Fruit fly (Drosophila melanogaster) whole organism, pupa: ENCODE measurements around the gene CG11696.

Source experiments
- CG10348 ChIP-seq: fragments of 200-800 bp; sonication (Bioruptor generic); IDR thresholded peaks from 2 replicates; pipeline ENCODE4 v1.3.6; 2022; ENCODE audit warnings: missing biosample characterization, missing genetic modification characterization
- CG12605 ChIP-seq: fragments of 200-800 bp; sonication (Bioruptor generic); IDR thresholded peaks from 2 replicates; pipeline ENCODE4 v1.3.6; 2022; ENCODE audit warnings: missing biosample characterization, missing genetic modification characterization
- CG13204 ChIP-seq: fragments of 200-800 bp; sonication (Bioruptor generic); optimal IDR thresholded peaks from 2 replicates; lab custom pipeline; 2018; ENCODE audit warnings: missing biosample characterization, mild to moderate bottlenecking, missing genetic modification characterization, moderate library complexity
- CG14655 ChIP-seq: fragments of 200-800 bp; sonication (Bioruptor generic); optimal IDR thresholded peaks from 3 replicates; lab custom pipeline; 2017; ENCODE audit warnings: mild to moderate bottlenecking, missing biosample characterization, missing genetic modification reagents, missing genetic modification characterization
- CG15710 ChIP-seq: fragments of 200-800 bp; sonication (Bioruptor generic); optimal IDR thresholded peaks from 2 replicates; lab custom pipeline; 2018; ENCODE audit warnings: missing biosample characterization, mild to moderate bottlenecking, missing genetic modification characterization, moderate library complexity
- CG17806 ChIP-seq: fragments of 200-800 bp; sonication (Bioruptor generic); optimal IDR thresholded peaks from 2 replicates; lab custom pipeline; 2018; ENCODE audit warnings: missing biosample characterization, mild to moderate bottlenecking, missing genetic modification characterization, moderate library complexity
- CG32121 ChIP-seq: fragments of 200-800 bp; sonication (Bioruptor generic); IDR thresholded peaks from 2 replicates; pipeline ENCODE4 v1.3.6; 2022; ENCODE audit warnings: missing biosample characterization, missing genetic modification characterization
- CG34367 ChIP-seq: fragments of 200-800 bp; sonication (Bioruptor generic); optimal IDR thresholded peaks from 2 replicates; lab custom pipeline; 2018; ENCODE audit warnings: missing biosample characterization, mild to moderate bottlenecking, missing genetic modification characterization
- CG4496 ChIP-seq: fragments of 200-800 bp; sonication (Bioruptor generic); IDR thresholded peaks from 3 replicates; pipeline ENCODE4 v1.3.6; 2022; ENCODE audit warnings: missing biosample characterization, missing genetic modification characterization
- CG8159 ChIP-seq: fragments of 200-800 bp; sonication (Bioruptor generic); optimal IDR thresholded peaks from 3 replicates; lab custom pipeline; 2018; ENCODE audit warnings: missing biosample characterization, mild to moderate bottlenecking, missing genetic modification characterization, moderate library complexity
- CG8301 ChIP-seq: fragments of 200-800 bp; sonication (Bioruptor generic); optimal IDR thresholded peaks from 2 replicates; lab custom pipeline; 2018; ENCODE audit warnings: missing biosample characterization, mild to moderate bottlenecking, missing genetic modification characterization
- CG9948 ChIP-seq: fragments of 200-800 bp; sonication (Bioruptor generic); optimal IDR thresholded peaks from 2 replicates; lab custom pipeline; 2018; ENCODE audit warnings: missing biosample characterization, mild to moderate bottlenecking, missing genetic modification characterization, moderate library complexity
- D1 ChIP-seq: fragments of 200-800 bp; sonication (Bioruptor generic); optimal IDR thresholded peaks from 2 replicates; lab custom pipeline; 2018; ENCODE audit warnings: missing biosample characterization, mild to moderate bottlenecking, missing genetic modification characterization, moderate library complexity
- EcR ChIP-seq: fragments of 200-800 bp; sonication (Bioruptor generic); optimal IDR thresholded peaks from 3 replicates; lab custom pipeline; 2019; ENCODE audit warnings: missing biosample characterization, missing genetic modification characterization, mild to moderate bottlenecking, moderate library complexity, missing genetic modification reagents
- Ets98B ChIP-seq: fragments of 200-800 bp; sonication (Bioruptor generic); IDR thresholded peaks from 2 replicates; pipeline ENCODE4 v1.3.6; 2022; ENCODE audit warnings: missing biosample characterization, missing genetic modification characterization
- Pif1A ChIP-seq: fragments of 200-800 bp; sonication (Bioruptor generic); optimal IDR thresholded peaks from 3 replicates; lab custom pipeline; 2016; ENCODE audit warnings: missing biosample characterization, missing genetic modification characterization
- Pif1B ChIP-seq: fragments of 200-800 bp; sonication (Bioruptor generic); optimal IDR thresholded peaks from 3 replicates; lab custom pipeline; 2016; ENCODE audit warnings: missing biosample characterization, missing genetic modification characterization
- Snoo ChIP-seq: fragments of 200-800 bp; sonication (Bioruptor generic); optimal IDR thresholded peaks from 3 replicates; lab custom pipeline; 2017; ENCODE audit warnings: missing biosample characterization, mild to moderate bottlenecking, missing genetic modification characterization, inconsistent platforms
- fd96Ca ChIP-seq: fragments of 200-800 bp; sonication (Bioruptor generic); IDR thresholded peaks from 3 replicates; pipeline ENCODE4 v1.3.6; 2022; ENCODE audit warnings: missing biosample characterization, missing genetic modification characterization
- gl ChIP-seq: fragments of 200-800 bp; sonication (Bioruptor generic); optimal IDR thresholded peaks from 2 replicates; lab custom pipeline; 2018; ENCODE audit warnings: missing biosample characterization, mild to moderate bottlenecking, missing genetic modification characterization
- rn ChIP-seq: fragments of 200-800 bp; sonication (Bioruptor generic); IDR thresholded peaks from 2 replicates; pipeline ENCODE4 v1.3.6; 2022; ENCODE audit warnings: missing biosample characterization, missing genetic modification characterization

Gene CG11696

DNA sequence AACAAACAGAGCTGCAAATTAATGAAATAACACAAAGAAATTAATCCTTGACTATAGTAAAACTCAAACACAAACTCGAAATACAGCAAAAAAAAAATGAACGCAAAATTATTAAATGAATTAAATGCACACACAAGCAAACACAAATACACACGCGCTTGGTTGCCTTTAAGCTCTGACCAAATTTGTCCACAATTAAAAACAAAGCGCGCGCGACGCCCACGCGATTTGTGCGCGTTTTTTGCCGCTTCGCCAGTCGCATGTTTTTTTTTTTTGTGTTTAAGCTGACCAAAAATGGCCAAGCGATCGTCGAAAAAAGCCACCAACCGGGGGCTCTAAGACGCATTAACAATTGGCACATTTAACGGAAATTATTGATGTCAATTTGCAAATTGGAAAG is 30.2 kb upstream of the CG11696 start:
- TF ChIP-seq Ets98B (GFP tag; lab: Robert Waterston, UW) (no peak), CG12605 (GFP tag; lab: Robert Waterston, UW) (no peak), Pif1A (GFP tag; lab: Kevin White, UChicago) (no peak), CG9948 (no peak), CG10348 (GFP tag; lab: Robert Waterston, UW) (no peak), CG4496 (GFP tag; lab: Robert Waterston, UW) (no peak), CG32121 (no peak), Pif1B (no peak)

DNA sequence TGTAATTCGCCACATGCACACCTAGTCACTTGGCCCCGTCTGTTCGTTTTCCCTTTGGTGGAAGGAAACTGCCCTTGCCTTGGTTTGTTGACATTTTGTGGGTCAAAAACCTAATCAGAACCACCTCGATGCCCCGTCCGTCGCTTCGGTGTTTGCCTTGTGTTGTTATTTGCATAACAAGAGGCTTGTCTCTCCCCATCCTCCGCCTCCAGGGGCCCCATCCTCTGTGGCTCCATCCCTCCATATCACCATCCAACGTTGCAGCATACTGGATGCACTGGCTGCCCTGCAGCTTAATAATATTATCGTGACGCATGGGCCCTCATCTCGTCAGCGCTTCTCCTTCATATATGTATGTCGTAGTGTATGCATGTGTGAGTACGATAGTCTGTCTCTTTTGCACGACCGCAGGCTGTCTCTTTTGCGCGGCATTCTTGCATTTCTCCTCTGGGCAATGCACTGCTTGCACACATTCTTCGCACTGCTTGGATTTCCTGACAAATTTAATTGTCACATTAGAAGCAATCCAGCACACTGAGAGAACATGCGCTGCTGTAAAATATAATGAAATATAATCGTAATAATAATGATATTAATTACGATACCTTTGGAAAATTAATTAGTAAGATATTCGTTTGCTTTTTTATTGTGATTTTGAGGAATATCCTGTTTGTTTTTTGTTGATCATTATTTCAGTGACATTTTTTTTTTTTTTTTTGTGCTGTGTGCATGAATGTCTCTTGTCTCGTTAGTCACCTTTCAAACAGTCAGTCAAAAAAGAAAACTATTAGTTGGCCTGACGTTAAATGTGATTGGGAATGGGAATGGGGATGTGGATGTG is 29.2 kb upstream of the CG11696 start:
- TF ChIP-seq Ets98B (GFP tag; lab: Robert Waterston, UW) (no peak; the same call in 1 of the 2 replicates), CG8159 (tag; lab: Kevin White, UChicago) (peak; percentile 7), CG9948 (peak; percentile 47), CG32121 (no peak), Pif1A (GFP tag; lab: Kevin White, UChicago) (no peak), CG14655 (GFP tag; lab: Kevin White, UChicago) (peak; percentile 79), CG17806 (tag; lab: Kevin White, UChicago) (peak; percentile 33), CG4496 (GFP tag; lab: Robert Waterston, UW) (no peak), CG34367 (tag; lab: Kevin White, UChicago) (no peak), EcR (GFP tag; lab: Kevin White, UChicago) (peak; percentile 97), CG13204 (GFP tag; lab: Kevin White, UChicago) (no peak), D1 (tag; lab: Kevin White, UChicago) (peak; percentile 38), CG12605 (GFP tag; lab: Robert Waterston, UW) (no peak), gl (tag; lab: Kevin White, UChicago) (no peak), Snoo (tag; lab: Kevin White, UChicago) (no peak), CG15710 (tag; lab: Kevin White, UChicago) (no peak), CG10348 (GFP tag; lab: Robert Waterston, UW) (no peak), rn (GFP tag; lab: Robert Waterston, UW) (no peak), fd96Ca (GFP tag; lab: Robert Waterston, UW) (0 out of 3 replicates have a peak, but pooled peaks have one; percentile 51), Pif1B (no peak), CG8301 (tag; lab: Kevin White, UChicago) (peak; percentile 68)

DNA sequence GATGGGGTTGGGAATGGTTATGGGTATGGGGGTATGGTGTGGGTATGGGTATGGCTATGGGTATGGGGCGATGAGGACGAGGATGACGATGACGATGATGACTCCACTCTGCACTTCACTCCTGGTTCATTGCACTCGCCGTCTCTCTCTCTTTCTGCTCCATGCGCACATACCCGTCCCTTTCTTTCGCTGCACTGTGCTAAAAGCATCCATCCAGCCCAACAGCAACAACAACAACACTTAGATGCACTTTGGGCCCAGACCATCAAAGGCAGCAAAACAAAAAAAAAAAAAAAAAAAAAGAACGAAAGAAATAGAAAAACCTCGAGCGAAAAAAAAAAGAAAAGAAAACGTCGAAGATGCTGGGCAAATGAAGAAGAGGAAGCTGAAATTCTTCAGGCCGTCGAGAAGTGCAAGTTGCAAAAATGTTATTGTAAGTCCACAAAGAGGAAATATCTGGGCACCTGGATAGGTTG is 28.5 kb upstream of the CG11696 start:
- TF ChIP-seq rn (GFP tag; lab: Robert Waterston, UW) = no peak
- TF ChIP-seq CG14655 (GFP tag; lab: Kevin White, UChicago) = peak; percentile 71
- TF ChIP-seq CG8301 (tag; lab: Kevin White, UChicago) = peak; percentile 25
- TF ChIP-seq Pif1A (GFP tag; lab: Kevin White, UChicago) = peak; percentile 61
- peak; percentile 57 for TF ChIP-seq EcR (GFP tag; lab: Kevin White, UChicago)
- peak; percentile 52; the same call in 2 of the 3 replicates for TF ChIP-seq fd96Ca (GFP tag; lab: Robert Waterston, UW)
- peak; percentile 46 for TF ChIP-seq Pif1B
- TF ChIP-seq CG4496 (GFP tag; lab: Robert Waterston, UW) = peak; percentile 52; the same call in 1 of the 3 replicates
- no peak for TF ChIP-seq CG13204 (GFP tag; lab: Kevin White, UChicago)
- no peak for TF ChIP-seq D1 (tag; lab: Kevin White, UChicago)

DNA sequence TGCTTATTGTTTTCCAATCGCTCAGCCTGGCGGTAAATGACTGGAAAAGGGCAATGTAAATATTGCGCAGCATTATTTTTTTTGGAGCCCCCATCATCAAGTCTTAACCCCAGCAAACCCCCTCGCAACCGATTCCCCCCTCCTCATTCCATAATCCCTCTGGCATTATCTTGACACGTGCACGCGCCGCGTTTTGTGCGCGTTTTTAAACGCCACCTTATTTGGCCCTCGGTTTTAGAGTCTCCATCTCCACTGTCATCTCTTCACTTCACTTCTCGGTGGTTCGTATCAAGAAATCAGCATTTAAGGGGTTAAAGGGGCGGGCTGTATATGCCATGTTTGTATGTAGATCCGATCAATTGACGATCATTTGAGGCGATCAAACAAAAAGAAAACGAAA is 26.6 kb upstream of the CG11696 start:
- TF ChIP-seq Pif1A (GFP tag; lab: Kevin White, UChicago) (no peak), Snoo (tag; lab: Kevin White, UChicago) (no peak), fd96Ca (GFP tag; lab: Robert Waterston, UW) (no peak)

DNA sequence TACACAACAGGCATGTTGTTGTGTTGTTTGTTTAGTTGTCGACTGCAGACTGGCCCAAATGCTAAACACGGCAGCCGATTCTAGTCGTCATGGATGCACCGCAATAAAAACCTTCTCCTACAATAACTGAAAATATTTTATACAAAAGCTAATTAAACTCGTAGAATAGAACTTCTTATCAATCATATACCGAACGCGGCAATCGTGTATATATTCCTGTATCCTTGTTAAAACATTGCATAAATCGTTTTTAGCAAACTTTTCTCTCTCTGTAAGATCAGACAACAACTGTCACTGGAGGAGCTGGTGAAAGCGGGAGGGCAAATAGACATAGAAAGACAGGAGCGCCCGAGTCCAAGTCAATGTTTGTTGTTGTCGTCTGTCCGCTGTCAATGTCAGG is 24.8 kb upstream of the CG11696 start:
- no peak for TF ChIP-seq CG10348 (GFP tag; lab: Robert Waterston, UW)
- TF ChIP-seq Ets98B (GFP tag; lab: Robert Waterston, UW) = peak; percentile 70
- TF ChIP-seq CG32121 = peak; percentile 26; the same call in 1 of the 2 replicates
- no peak for TF ChIP-seq D1 (tag; lab: Kevin White, UChicago)
- peak; percentile 31 for TF ChIP-seq CG17806 (tag; lab: Kevin White, UChicago)
- no peak for TF ChIP-seq EcR (GFP tag; lab: Kevin White, UChicago)
- TF ChIP-seq CG9948 = peak; percentile 51
- peak; percentile 86 for TF ChIP-seq CG8301 (tag; lab: Kevin White, UChicago)
- TF ChIP-seq rn (GFP tag; lab: Robert Waterston, UW) = no peak
- TF ChIP-seq Snoo (tag; lab: Kevin White, UChicago) = no peak
- TF ChIP-seq gl (tag; lab: Kevin White, UChicago) = no peak
- peak; percentile 62 for TF ChIP-seq Pif1B
- no peak for TF ChIP-seq CG13204 (GFP tag; lab: Kevin White, UChicago)
- peak; percentile 72 for TF ChIP-seq Pif1A (GFP tag; lab: Kevin White, UChicago)
- TF ChIP-seq CG15710 (tag; lab: Kevin White, UChicago) = peak; percentile 16
- peak; percentile 19 for TF ChIP-seq CG34367 (tag; lab: Kevin White, UChicago)
- peak; percentile 63; the same call in 2 of the 3 replicates for TF ChIP-seq fd96Ca (GFP tag; lab: Robert Waterston, UW)
- TF ChIP-seq CG12605 (GFP tag; lab: Robert Waterston, UW) = peak; percentile 58; the same call in 1 of the 2 replicates
- TF ChIP-seq CG14655 (GFP tag; lab: Kevin White, UChicago) = peak; percentile 89
- TF ChIP-seq CG8159 (tag; lab: Kevin White, UChicago) = peak; percentile 24
- peak; percentile 71; the same call in 2 of the 3 replicates for TF ChIP-seq CG4496 (GFP tag; lab: Robert Waterston, UW)
